Worm (Caenorhabditis elegans): ENCODE results near the gene R06F6.14.
A peak's percentile ranks its signal among the peaks of the same experiment; 100 is the strongest.

Gene R06F6.14

DNA sequence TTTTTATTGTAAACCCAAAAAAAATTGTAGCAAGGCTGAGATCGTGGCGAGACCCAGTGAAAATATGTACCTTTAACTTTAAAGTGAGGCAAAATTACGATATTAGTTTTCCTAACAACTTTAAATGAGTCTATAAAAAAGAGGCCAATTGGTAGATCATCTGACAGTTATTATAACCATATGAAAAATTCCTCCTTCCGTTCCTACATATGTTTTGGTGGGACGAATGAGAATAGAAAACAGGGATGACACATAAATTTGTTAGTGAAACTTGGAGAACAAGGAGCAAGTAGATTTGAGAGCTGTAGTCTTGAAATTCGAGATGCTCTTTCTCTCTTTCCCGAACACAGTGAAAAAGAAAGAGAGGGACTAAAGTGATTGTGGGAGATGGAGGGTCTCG is 43.9 kb upstream of the R06F6.14 start:
- TF ChIP-seq F37D6.2 (tag; optimal IDR thresholded peaks at IDR 0.05), result no peak
- TF ChIP-seq aha-1 (tag), result peak; percentile 91

DNA sequence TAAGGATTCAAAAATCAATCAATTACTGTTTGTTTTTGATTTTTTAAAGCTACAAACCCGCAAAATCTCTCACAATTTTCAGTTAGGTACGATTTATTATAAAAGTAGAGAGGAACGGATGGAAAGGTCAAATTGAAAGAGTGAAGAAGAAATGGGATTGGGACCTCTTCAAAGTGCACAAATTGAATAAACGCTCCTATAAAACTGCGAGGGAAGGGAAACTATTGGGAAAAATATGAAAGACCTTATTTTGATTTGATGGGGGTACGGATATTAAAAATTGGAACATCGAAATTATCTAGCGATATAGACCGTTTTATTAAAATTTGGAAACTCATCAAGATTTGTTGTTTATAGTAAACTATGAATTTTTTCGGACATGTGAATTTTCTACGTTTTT is 42.3 kb upstream of the R06F6.14 start:
- TF ChIP-seq lin-15B (tag; optimal IDR thresholded peaks at IDR 0.05) (no peak), Y105C5A.15 (GFP tag; IDR thresholded peaks at IDR 0.05) (no peak), spr-1 (tag; optimal IDR thresholded peaks at IDR 0.05) (no peak), dmd-6 (GFP tag; IDR thresholded peaks at IDR 0.05) (no peak), lim-7 (GFP tag; IDR thresholded peaks at IDR 0.05) (no peak), zag-1 (tag; optimal IDR thresholded peaks at IDR 0.05) (no peak), lin-39 (tag; optimal IDR thresholded peaks at IDR 0.05) (no peak), ztf-7 (tag; optimal IDR thresholded peaks at IDR 0.05) (no peak), arid-1 (GFP tag; conservative IDR thresholded peaks at IDR 0.05) (no peak), F26F4.8 (GFP tag; conservative IDR thresholded peaks at IDR 0.05) (no peak), nhr-25 (tag; optimal IDR thresholded peaks at IDR 0.05; ENCODE audit: borderline replicate concordance, insufficient read depth) (no peak), T26A8.4 (GFP tag; IDR thresholded peaks at IDR 0.05) (no peak), ctbp-1 (GFP tag; IDR thresholded peaks at IDR 0.05) (no peak), nhr-76 (tag; optimal IDR thresholded peaks at IDR 0.05) (no peak), nhr-102 (tag; optimal IDR thresholded peaks at IDR 0.05) (no peak), madf-5 (GFP tag; IDR thresholded peaks at IDR 0.05) (no peak), zip-11 (GFP tag; IDR thresholded peaks at IDR 0.05) (no peak), mdl-1 (tag; optimal IDR thresholded peaks at IDR 0.05) (no peak), daf-12 (tag; optimal IDR thresholded peaks at IDR 0.05) (no peak)

DNA sequence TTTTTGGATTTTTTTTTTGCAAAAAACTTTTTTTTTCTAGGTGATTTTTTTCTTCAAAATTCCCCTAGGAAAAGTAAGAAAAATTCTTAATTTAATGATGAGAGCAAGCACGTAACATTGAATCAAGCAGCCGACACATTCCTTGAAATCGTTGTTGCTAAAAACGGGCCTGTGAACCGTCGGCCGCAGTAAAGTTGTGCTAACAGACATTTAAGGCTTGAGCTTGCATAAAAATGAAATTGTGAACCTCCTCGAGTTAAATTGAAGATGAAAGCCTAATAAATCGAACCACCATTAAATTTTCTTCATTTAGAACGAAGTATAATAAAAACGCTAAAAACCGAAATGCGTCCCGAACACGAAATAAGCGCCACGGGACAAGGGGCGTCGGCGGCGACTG is 41.1 kb upstream of the R06F6.14 start:
- TF ChIP-seq ztf-7 (tag; optimal IDR thresholded peaks at IDR 0.05), result no peak
- no peak for TF ChIP-seq ces-1 (GFP tag; optimal IDR thresholded peaks at IDR 0.05)
- peak in 1 of 2 experiments; percentile 74 for TF ChIP-seq unc-62 (GFP tag; optimal IDR thresholded peaks at IDR 0.05 in 1 of 2)
- no peak for TF ChIP-seq unc-62 (tag; optimal IDR thresholded peaks at IDR 0.05)

DNA sequence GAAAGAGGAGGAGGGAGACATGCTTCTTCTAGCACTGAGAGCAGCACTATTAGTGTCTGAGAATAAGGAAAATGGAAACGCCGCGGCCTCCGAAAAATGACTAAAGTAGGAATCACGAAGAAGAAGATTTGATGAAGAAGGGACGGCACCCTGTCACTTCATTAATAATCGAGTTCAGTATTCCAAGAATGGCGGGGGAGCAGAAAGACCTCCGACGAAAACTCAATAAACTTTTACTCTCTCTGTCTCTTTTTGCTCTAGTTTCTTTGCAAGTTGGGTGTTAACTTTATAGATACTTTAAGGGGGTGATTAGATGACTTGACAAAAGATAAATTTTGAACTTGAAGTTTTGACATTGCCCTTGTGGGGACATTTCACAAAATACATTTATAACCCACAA is 39.8 kb upstream of the R06F6.14 start:
- TF ChIP-seq tag-97 (GFP tag; IDR thresholded peaks at IDR 0.05), result no peak
- peak; percentile 83 for TF ChIP-seq fkh-10 (GFP tag; optimal IDR thresholded peaks at IDR 0.05)
- TF ChIP-seq madf-5 (GFP tag; IDR thresholded peaks at IDR 0.05), result no peak
- TF ChIP-seq ces-1 (GFP tag; optimal IDR thresholded peaks at IDR 0.05), result peak; percentile 79
- no peak for TF ChIP-seq Y5F2A.4 (GFP tag; optimal IDR thresholded peaks at IDR 0.05)
- TF ChIP-seq ctbp-1 (GFP tag; IDR thresholded peaks at IDR 0.05), result 0 out of 2 replicates have a peak, but pooled peaks have one; percentile 43

DNA sequence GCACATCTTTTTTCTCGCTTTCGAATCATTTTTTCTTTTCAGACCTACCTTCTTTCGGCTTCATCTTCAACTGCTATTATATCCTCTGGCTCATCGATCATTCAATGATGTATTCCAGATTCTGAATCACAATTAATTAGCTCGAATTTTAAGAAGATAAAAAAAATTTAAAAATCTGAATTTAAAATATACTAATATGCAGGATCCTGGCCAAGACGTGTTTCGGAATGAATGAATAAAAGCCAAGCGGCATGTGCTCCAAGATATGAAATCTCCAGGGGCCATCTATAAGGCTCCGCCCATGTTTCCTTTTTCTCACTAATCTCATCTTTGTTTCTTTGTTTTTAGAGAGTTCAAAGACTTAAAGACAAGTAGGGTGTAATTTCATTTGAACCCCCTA is 31.1 kb upstream of the R06F6.14 start, which contains the start of gene mpz-1:
mpz-1 (minus strand) TSS at position 101 of the 400 bp plus-strand sequence.
- no peak for TF ChIP-seq vab-7 (GFP tag; IDR thresholded peaks at IDR 0.05)
- TF ChIP-seq ctbp-1 (GFP tag; IDR thresholded peaks at IDR 0.05), result no peak
- TF ChIP-seq unc-130 (GFP tag; optimal IDR thresholded peaks at IDR 0.05), result no peak
- no peak for TF ChIP-seq lir-3 (tag; optimal IDR thresholded peaks at IDR 0.05)
- no peak for TF ChIP-seq zag-1 (tag; optimal IDR thresholded peaks at IDR 0.05)
- TF ChIP-seq hif-1 (tag; optimal IDR thresholded peaks at IDR 0.05), result no peak
- TF ChIP-seq Y75B8A.6 (GFP tag; IDR thresholded peaks at IDR 0.05), result no peak
- TF ChIP-seq F26F4.8 (GFP tag; conservative IDR thresholded peaks at IDR 0.05), result no peak
- no peak for TF ChIP-seq lin-13 (GFP tag; optimal IDR thresholded peaks at IDR 0.05)
- no peak for TF ChIP-seq ceh-28 (tag; optimal IDR thresholded peaks at IDR 0.05)
- TF ChIP-seq snpc-1.2 (GFP tag; IDR thresholded peaks at IDR 0.05), result no peak
- TF ChIP-seq Y105C5A.15 (GFP tag; IDR thresholded peaks at IDR 0.05), result no peak
- TF ChIP-seq pha-4 (GFP tag; IDR thresholded peaks at IDR 0.05), result no peak
- no peak for TF ChIP-seq pha-4 (tag; optimal IDR thresholded peaks at IDR 0.05)
- TF ChIP-seq mxl-3 (GFP tag; optimal IDR thresholded peaks at IDR 0.05), result no peak
- no peak for TF ChIP-seq nhr-237 (tag; optimal IDR thresholded peaks at IDR 0.05)
- no peak for TF ChIP-seq lin-15B (tag; optimal IDR thresholded peaks at IDR 0.05)
- TF ChIP-seq hlh-30 (tag; optimal IDR thresholded peaks at IDR 0.05; ENCODE audit: insufficient read depth), result no peak
- no peak for TF ChIP-seq nhr-111 (GFP tag; optimal IDR thresholded peaks at IDR 0.05)
- TF ChIP-seq aha-1 (tag), result no peak

Measured in whole organism, L4 larva.